Worm (Caenorhabditis elegans) whole organism, L3 larva: Measurements from ENCODE around the gene skp-1.

Experiments
- R02D3.7 ChIP-seq: fragments of 150-350 bp; optimal IDR thresholded peaks from 2 replicates; lab custom pipeline; 2014; ENCODE audit warnings: missing biosample characterization, missing genetic modification characterization
- ZK546.5 ChIP-seq: sonication (generic microtip); optimal IDR thresholded peaks from 2 replicates; lab custom pipeline; 2017; ENCODE audit warnings: missing biosample characterization, missing genetic modification characterization
- ama-1 ChIP-seq: fragments of 150-350 bp; optimal IDR thresholded peaks from 2 replicates; lab custom pipeline; 2018
- ceh-16 ChIP-seq: sonication (generic microtip); optimal IDR thresholded peaks from 2 replicates; lab custom pipeline; 2017; ENCODE audit warnings: missing biosample characterization, missing genetic modification characterization
- ceh-28 ChIP-seq: fragments of 150-350 bp; optimal IDR thresholded peaks from 2 replicates; lab custom pipeline; 2014; ENCODE audit warnings: missing biosample characterization, missing genetic modification reagents, missing genetic modification characterization
- ceh-82 ChIP-seq: fragments of 150-350 bp; optimal IDR thresholded peaks from 2 replicates; lab custom pipeline; 2014; ENCODE audit warnings: missing biosample characterization, missing genetic modification characterization
- ceh-9 ChIP-seq: sonication (generic microtip); optimal IDR thresholded peaks from 2 replicates; lab custom pipeline; 2018; ENCODE audit warnings: missing biosample characterization, missing genetic modification characterization
- daf-12 ChIP-seq: fragments of 150-350 bp; optimal IDR thresholded peaks from 2 replicates; lab custom pipeline; 2014; ENCODE audit warnings: missing biosample characterization, missing genetic modification reagents, missing genetic modification characterization
- egl-27 ChIP-seq: sonication (generic microtip); optimal IDR thresholded peaks from 4 replicates; lab custom pipeline; 2017; ENCODE audit warnings: missing biosample characterization, missing genetic modification reagents, missing genetic modification characterization
- egl-5 ChIP-seq: fragments of 150-350 bp; optimal IDR thresholded peaks from 2 replicates; lab custom pipeline; 2017; ENCODE audit warnings: missing biosample characterization, missing genetic modification reagents, missing genetic modification characterization, inconsistent platforms
- elt-1 ChIP-seq: fragments of 150-350 bp; optimal IDR thresholded peaks from 2 replicates; lab custom pipeline; 2014; ENCODE audit warnings: missing biosample characterization, missing genetic modification characterization
- elt-2 ChIP-seq: sonication (generic microtip); optimal IDR thresholded peaks from 2 replicates; lab custom pipeline; 2016; ENCODE audit warnings: missing genetic modification reagents, mild to moderate bottlenecking, missing genetic modification characterization, missing compliant biosample characterization
- elt-3 ChIP-seq, 3 experiments: fragments of 150-350 bp in 1 of 3; sonication (generic microtip) in 2 of 3; optimal IDR thresholded peaks; 2 replicates in 2 of 3; 4 replicates in 1 of 3; lab custom pipeline; 2014 to 2017; ENCODE audit warnings: missing biosample characterization in 3 of 3, missing genetic modification characterization in 3 of 3
- eor-1 ChIP-seq, 2 experiments: fragments of 150-350 bp; optimal IDR thresholded peaks; 2 replicates each; lab custom pipeline; 2014 to 2018; ENCODE audit warnings: missing biosample characterization in 2 of 2, missing genetic modification characterization in 2 of 2
- fkh-10 ChIP-seq: sonication (generic microtip); optimal IDR thresholded peaks from 2 replicates; lab custom pipeline; 2017; ENCODE audit warnings: missing biosample characterization, missing genetic modification reagents, missing genetic modification characterization
- fkh-2 ChIP-seq: fragments of 150-350 bp; optimal IDR thresholded peaks from 2 replicates; lab custom pipeline; 2014; ENCODE audit warnings: missing biosample characterization, missing genetic modification reagents, missing genetic modification characterization
- fos-1 ChIP-seq: fragments of 150-350 bp; optimal IDR thresholded peaks from 2 replicates; lab custom pipeline; 2014; ENCODE audit warnings: missing biosample characterization, missing genetic modification characterization
- hmg-11 ChIP-seq: sonication (generic microtip); optimal IDR thresholded peaks from 2 replicates; lab custom pipeline; 2016; ENCODE audit warnings: missing genetic modification characterization, missing compliant biosample characterization
- jun-1 ChIP-seq: fragments of 150-350 bp; optimal IDR thresholded peaks from 2 replicates; lab custom pipeline; 2014; ENCODE audit warnings: missing biosample characterization, missing genetic modification reagents, missing genetic modification characterization
- lin-15B ChIP-seq: fragments of 150-350 bp; optimal IDR thresholded peaks from 2 replicates; lab custom pipeline; 2014; ENCODE audit warnings: missing biosample characterization, missing genetic modification characterization
- lin-39 ChIP-seq: fragments of 150-350 bp; optimal IDR thresholded peaks from 2 replicates; lab custom pipeline; 2018; ENCODE audit warnings: missing biosample characterization, missing genetic modification reagents, missing genetic modification characterization
- lsy-12 ChIP-seq: sonication (generic microtip); optimal IDR thresholded peaks from 2 replicates; lab custom pipeline; 2016; ENCODE audit warnings: mild to moderate bottlenecking, missing genetic modification characterization, missing compliant biosample characterization
- mdl-1 ChIP-seq: fragments of 150-350 bp; optimal IDR thresholded peaks from 2 replicates; lab custom pipeline; 2014; ENCODE audit warnings: missing biosample characterization, missing genetic modification characterization
- mml-1 ChIP-seq: fragments of 150-350 bp; sonication (generic microtip); optimal IDR thresholded peaks from 3 replicates; lab custom pipeline; 2014; ENCODE audit warnings: missing biosample characterization, missing genetic modification characterization
- nfya-1 ChIP-seq: sonication (generic microtip); optimal IDR thresholded peaks from 2 replicates; lab custom pipeline; 2017; ENCODE audit warnings: missing genetic modification characterization, mild to moderate bottlenecking, missing compliant biosample characterization, antibody characterized with exemption, moderate library complexity; ENCODE audit not compliant: insufficient read depth
- nhr-11 ChIP-seq: fragments of 150-350 bp; optimal IDR thresholded peaks from 2 replicates; lab custom pipeline; 2014; ENCODE audit warnings: missing biosample characterization, missing genetic modification characterization
- nhr-12 ChIP-seq: fragments of 150-350 bp; optimal IDR thresholded peaks from 2 replicates; lab custom pipeline; 2014; ENCODE audit warnings: missing biosample characterization, missing genetic modification characterization
- nhr-23 ChIP-seq: fragments of 150-350 bp; optimal IDR thresholded peaks from 2 replicates; lab custom pipeline; 2014; ENCODE audit warnings: missing biosample characterization, missing genetic modification reagents, missing genetic modification characterization
- nhr-237 ChIP-seq: fragments of 150-350 bp; optimal IDR thresholded peaks from 2 replicates; lab custom pipeline; 2014; ENCODE audit warnings: missing biosample characterization, missing genetic modification characterization
- nhr-28 ChIP-seq: fragments of 150-350 bp; optimal IDR thresholded peaks from 2 replicates; lab custom pipeline; 2014; ENCODE audit warnings: missing biosample characterization, missing genetic modification characterization
- nhr-43 ChIP-seq: sonication (generic microtip); optimal IDR thresholded peaks from 2 replicates; lab custom pipeline; 2016; ENCODE audit warnings: mild to moderate bottlenecking, missing genetic modification characterization, missing compliant biosample characterization; ENCODE audit not compliant: poor library complexity, severe bottlenecking
- nhr-76 ChIP-seq: fragments of 150-350 bp; sonication (generic microtip); optimal IDR thresholded peaks from 5 replicates; lab custom pipeline; 2014; ENCODE audit warnings: missing biosample characterization, missing genetic modification characterization
- pha-4 ChIP-seq: fragments of 150-350 bp; optimal IDR thresholded peaks from 2 replicates; lab custom pipeline; 2014; ENCODE audit warnings: missing biosample characterization, missing genetic modification reagents, missing genetic modification characterization
- pqm-1 ChIP-seq: fragments of 150-350 bp; optimal IDR thresholded peaks from 2 replicates; lab custom pipeline; 2017; ENCODE audit warnings: missing biosample characterization, missing genetic modification characterization, inconsistent platforms
- tbx-2 ChIP-seq: sonication (generic microtip); optimal IDR thresholded peaks from 2 replicates; lab custom pipeline; 2016; ENCODE audit warnings: mild to moderate bottlenecking, missing genetic modification characterization, missing compliant biosample characterization
- unc-62 ChIP-seq: fragments of 150-350 bp; sonication (generic microtip); optimal IDR thresholded peaks from 4 replicates; lab custom pipeline; 2014; ENCODE audit warnings: missing biosample characterization, missing genetic modification reagents, missing genetic modification characterization
- zag-1 ChIP-seq: fragments of 150-350 bp; optimal IDR thresholded peaks from 2 replicates; lab custom pipeline; 2014; ENCODE audit warnings: missing biosample characterization, missing genetic modification characterization
- ztf-11 ChIP-seq: fragments of 150-350 bp; optimal IDR thresholded peaks from 2 replicates; lab custom pipeline; 2014; ENCODE audit warnings: missing biosample characterization, missing genetic modification characterization
- ztf-4 ChIP-seq: fragments of 150-350 bp; optimal IDR thresholded peaks from 2 replicates; lab custom pipeline; 2014; ENCODE audit warnings: missing biosample characterization, missing genetic modification characterization

Gene skp-1

ce11 chrV:11629222-11630026, 15.9 kb upstream of the skp-1 start, which contains the start of gene F35B12.10:
Gene F35B12.10, minus strand, starts transcription at chrV:11629272.
- TF ChIP-seq elt-2 (tag; lab: Kevin White, UChicago): peak; percentile 92
- TF ChIP-seq pqm-1 (tag; lab: Kevin White, UChicago): peak; percentile 59
- TF ChIP-seq nhr-23 (tag; lab: Kevin White, UChicago): no peak

DNA sequence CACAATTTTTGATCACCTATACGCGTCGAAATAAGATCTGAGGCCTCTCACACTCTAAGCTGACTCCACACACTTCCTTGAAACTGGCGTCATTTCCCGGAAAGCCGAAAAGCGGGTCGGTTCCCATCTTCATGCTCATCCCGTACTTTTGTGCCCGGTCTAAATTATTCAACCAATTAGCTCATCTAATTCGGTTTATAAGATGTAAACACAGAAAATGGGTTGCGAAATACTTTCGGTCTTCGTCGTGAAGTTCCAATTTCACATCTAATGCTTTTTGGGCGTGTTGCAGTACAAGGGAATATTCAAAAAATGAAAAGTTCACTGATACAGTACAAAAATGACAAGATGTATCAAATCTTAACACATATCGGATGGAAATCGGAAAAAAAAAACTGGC, 14.2 kb upstream of the skp-1 start:
- TF ChIP-seq fos-1 (tag; lab: Kevin White, UChicago): no peak
- TF ChIP-seq nhr-28 (tag; lab: Kevin White, UChicago): no peak
- TF ChIP-seq lin-15B: no peak
- TF ChIP-seq tbx-2 (tag; lab: Kevin White, UChicago): no peak
- TF ChIP-seq hmg-11 (tag; lab: Kevin White, UChicago): no peak
- TF ChIP-seq ceh-28: no peak
- TF ChIP-seq ZK546.5: no peak
- TF ChIP-seq ztf-4: no peak
- TF ChIP-seq nhr-23 (tag; lab: Kevin White, UChicago): no peak
- TF ChIP-seq ceh-9 (tag; lab: Kevin White, UChicago): no peak
- TF ChIP-seq unc-62 (GFP tag; lab: Kevin White, UChicago): no peak
- TF ChIP-seq nhr-12: no peak
- no peak for TF ChIP-seq egl-27 (tag; lab: Kevin White, UChicago)
- TF ChIP-seq jun-1: no peak
- TF ChIP-seq daf-12 (tag; lab: Kevin White, UChicago): no peak
- TF ChIP-seq mml-1: no peak
- TF ChIP-seq eor-1 (tag; optimal IDR thresholded peaks at IDR 0.05; lab: Kevin White, UChicago): no peak
- TF ChIP-seq ceh-82 (tag; lab: Kevin White, UChicago): no peak
- TF ChIP-seq elt-1 (tag; lab: Kevin White, UChicago): no peak
- TF ChIP-seq ztf-11 (tag; lab: Kevin White, UChicago): no peak

ce11 chrV:11635587-11635986, 9.7 kb upstream of the skp-1 start:
- TF ChIP-seq eor-1 (tag; optimal IDR thresholded peaks at IDR 0.05; lab: Kevin White, UChicago): no peak
- no peak for TF ChIP-seq ztf-11 (tag; lab: Kevin White, UChicago)
- TF ChIP-seq ceh-9 (tag; lab: Kevin White, UChicago): no peak
- no peak for TF ChIP-seq fkh-2 (tag; lab: Kevin White, UChicago)
- no peak for TF ChIP-seq ama-1 (lab: Kevin White, UChicago)
- no peak for TF ChIP-seq zag-1 (tag; lab: Kevin White, UChicago)
- no peak for TF ChIP-seq mml-1
- TF ChIP-seq lsy-12: no peak
- no peak for TF ChIP-seq lin-15B
- TF ChIP-seq jun-1: no peak
- TF ChIP-seq tbx-2 (tag; lab: Kevin White, UChicago): no peak
- no peak for TF ChIP-seq unc-62 (GFP tag; lab: Kevin White, UChicago)
- TF ChIP-seq nhr-11 (tag; lab: Kevin White, UChicago): no peak
- TF ChIP-seq elt-3 (tag; optimal IDR thresholded peaks at IDR 0.05; lab: Kevin White, UChicago): no peak

ce11 chrV:11637191-11637590, 8.1 kb upstream of the skp-1 start, which contains the start of gene sipa-1:
Gene sipa-1, minus strand, starts transcription at chrV:11637291.
- TF ChIP-seq lin-15B (no peak), unc-62 (GFP tag; lab: Kevin White, UChicago) (no peak), nhr-237 (tag; lab: Kevin White, UChicago) (no peak), nhr-12 (no peak), ceh-82 (tag; lab: Kevin White, UChicago) (no peak), elt-1 (tag; lab: Kevin White, UChicago) (no peak), nhr-43 (tag; lab: Kevin White, UChicago) (no peak), nhr-76 (tag; lab: Kevin White, UChicago) (no peak), fkh-10 (GFP tag; lab: Kevin White, UChicago) (no peak), eor-1 (tag; optimal IDR thresholded peaks at IDR 0.05; lab: Kevin White, UChicago) (no peak), ZK546.5 (no peak)

- TF ChIP-seq hmg-11 (tag; lab: Kevin White, UChicago): peak; percentile 6
- TF ChIP-seq nhr-12: no peak
- TF ChIP-seq ceh-16: no peak
- TF ChIP-seq R02D3.7 (tag; lab: Kevin White, UChicago): no peak
- no peak for TF ChIP-seq eor-1 (tag; optimal IDR thresholded peaks at IDR 0.05; lab: Kevin White, UChicago)
- no peak for TF ChIP-seq nhr-28 (tag; lab: Kevin White, UChicago)
- TF ChIP-seq mdl-1: peak; percentile 18
- TF ChIP-seq zag-1 (tag; lab: Kevin White, UChicago): no peak
- TF ChIP-seq elt-1 (tag; lab: Kevin White, UChicago): no peak
- TF ChIP-seq fos-1 (tag; lab: Kevin White, UChicago): no peak
- peak; percentile 56 for TF ChIP-seq lin-39 (tag; lab: Kevin White, UChicago)
- TF ChIP-seq nhr-237 (tag; lab: Kevin White, UChicago): no peak
- TF ChIP-seq nhr-76 (tag; lab: Kevin White, UChicago): no peak
- peak; percentile 73 for TF ChIP-seq nfya-1 (tag; lab: Kevin White, UChicago)
- TF ChIP-seq nhr-43 (tag; lab: Kevin White, UChicago): no peak
- TF ChIP-seq lsy-12: peak; percentile 51
- no peak for TF ChIP-seq ceh-28
- TF ChIP-seq lin-15B: no peak
- TF ChIP-seq nhr-11 (tag; lab: Kevin White, UChicago): peak; percentile 65
- no peak for TF ChIP-seq ceh-9 (tag; lab: Kevin White, UChicago)
- peak; percentile 38 for TF ChIP-seq jun-1
- no peak for TF ChIP-seq egl-27 (tag; lab: Kevin White, UChicago)
- TF ChIP-seq egl-5 (tag; lab: Kevin White, UChicago): peak; percentile 75
- TF ChIP-seq pha-4 (tag; lab: Kevin White, UChicago): peak; percentile 83
- no peak for TF ChIP-seq elt-2 (tag; lab: Kevin White, UChicago)
These were observed 6.6 kb upstream of the skp-1 start for ce11 chrV:11638634-11639117.
